Fruit fly (Drosophila melanogaster): ENCODE measurements around the gene Trmt61.
A peak's percentile ranks its signal among the peaks of the same experiment; 100 is the strongest.

The Trmt61 gene

dm6 chr3R:26105924-26106494 lies 46.7 kb downstream of the Trmt61 start (continued):
- TF ChIP-seq Med (GFP tag) (peak; percentile 76), Taf1 (GFP tag; IDR thresholded peaks at IDR 0.05) (peak; percentile 81), Max (GFP tag; optimal IDR thresholded peaks at IDR 0.05) (peak; percentile 28), CG13296 (GFP tag; optimal IDR thresholded peaks at IDR 0.05) (peak; percentile 37), al (GFP tag; IDR thresholded peaks at IDR 0.05) (peak; percentile 61), CG30403 (GFP tag; optimal IDR thresholded peaks at IDR 0.05) (peak; percentile 51), CG43689 (GFP tag; IDR thresholded peaks at IDR 0.05) (0 out of 2 replicates have a peak, but pooled peaks have one; percentile 33), CG6854 (GFP tag; optimal IDR thresholded peaks at IDR 0.05) (peak; percentile 65), cato (GFP tag; optimal IDR thresholded peaks at IDR 0.05; ENCODE audit: borderline replicate concordance) (no peak), pita (GFP tag; optimal IDR thresholded peaks at IDR 0.05) (no peak), ac (GFP tag; optimal IDR thresholded peaks at IDR 0.05) (no peak), Ravus (GFP tag; IDR thresholded peaks at IDR 0.05) (peak; percentile 56), BtbVII (GFP tag; optimal IDR thresholded peaks at IDR 0.05) (peak; percentile 73), row (GFP tag; IDR thresholded peaks at IDR 0.05) (peak; percentile 77), tin (GFP tag; optimal IDR thresholded peaks at IDR 0.05) (peak; percentile 8), Sox102F (GFP tag; optimal IDR thresholded peaks at IDR 0.05) (peak; percentile 62), TFAM (GFP tag; optimal IDR thresholded peaks at IDR 0.05) (no peak), fd3F (GFP tag; optimal IDR thresholded peaks at IDR 0.05) (peak; percentile 61), ATbp (GFP tag; optimal IDR thresholded peaks at IDR 0.05) (peak; percentile 46), dmrt99B (tag; optimal IDR thresholded peaks at IDR 0.05) (peak; percentile 75), CG10462 (GFP tag; optimal IDR thresholded peaks at IDR 0.05) (no peak), grau (tag; optimal IDR thresholded peaks at IDR 0.05) (peak; percentile 90), CG9609 (GFP tag; optimal IDR thresholded peaks at IDR 0.05) (no peak), CG2120 (GFP tag; optimal IDR thresholded peaks at IDR 0.05) (peak; percentile 38), CG7786 (GFP tag; optimal IDR thresholded peaks at IDR 0.05) (no peak), nerfin-2 (GFP tag; IDR thresholded peaks at IDR 0.05; ENCODE audit: partially characterized antibody) (no peak), esg (GFP tag; conservative IDR thresholded peaks at IDR 0.05) (peak; percentile 54), D (optimal IDR thresholded peaks at IDR 0.05) (no peak), D (GFP tag; optimal IDR thresholded peaks at IDR 0.05) (no peak), CG17385 (GFP tag; optimal IDR thresholded peaks at IDR 0.05) (peak; percentile 46), pfk (GFP tag; optimal IDR thresholded peaks at IDR 0.05) (no peak), Adf1 (GFP tag; IDR thresholded peaks at IDR 0.05) (no peak; the same call in 1 of the 2 replicates)

- peak; percentile 50 for TF ChIP-seq slou (GFP tag; optimal IDR thresholded peaks at IDR 0.05)
- TF ChIP-seq lov (optimal IDR thresholded peaks at IDR 0.05): no peak
- peak; percentile 21; the same call in 1 of the 3 replicates for TF ChIP-seq lov (GFP tag; IDR thresholded peaks at IDR 0.05)
- no peak for TF ChIP-seq CG11085 (GFP tag; IDR thresholded peaks at IDR 0.05)
- no peak for TF ChIP-seq wor (GFP tag; IDR thresholded peaks at IDR 0.05)
- peak; percentile 26 for TF ChIP-seq CG8359 (GFP tag; optimal IDR thresholded peaks at IDR 0.05; ENCODE audit: borderline replicate concordance)
- TF ChIP-seq cg (GFP tag; optimal IDR thresholded peaks at IDR 0.05): peak; percentile 79
- 0 out of 3 replicates have a peak, but pooled peaks have one; percentile 33 for TF ChIP-seq ken (GFP tag; IDR thresholded peaks at IDR 0.05)
- TF ChIP-seq CG10565 (GFP tag; optimal IDR thresholded peaks at IDR 0.05): no peak
- TF ChIP-seq bsh (GFP tag; optimal IDR thresholded peaks at IDR 0.05): peak in 1 of 2 experiments; percentile 58
- peak; percentile 82 for TF ChIP-seq CG2712 (tag; optimal IDR thresholded peaks at IDR 0.05)
- TF ChIP-seq jigr1 (GFP tag; IDR thresholded peaks at IDR 0.05): no peak
- peak; percentile 15 for TF ChIP-seq CG2116 (GFP tag; optimal IDR thresholded peaks at IDR 0.05)
- TF ChIP-seq disco-r (GFP tag; optimal IDR thresholded peaks at IDR 0.05): no peak
- TF ChIP-seq CG43689 (GFP tag; IDR thresholded peaks at IDR 0.05): peak; percentile 45; the same call in 1 of the 2 replicates
- peak; percentile 13 for TF ChIP-seq CG2202 (tag; optimal IDR thresholded peaks at IDR 0.05)
- TF ChIP-seq Dref (GFP tag; IDR thresholded peaks at IDR 0.05): 0 out of 2 replicates have a peak, but pooled peaks have one; percentile 34
- TF ChIP-seq CG18476 (GFP tag; optimal IDR thresholded peaks at IDR 0.05): peak; percentile 55
- TF ChIP-seq trem (tag; optimal IDR thresholded peaks at IDR 0.05): peak; percentile 16
- TF ChIP-seq HLHmδ (GFP tag; optimal IDR thresholded peaks at IDR 0.05): no peak
Observed at dm6 chr3R:26106595-26107152, 47.4 kb downstream of the Trmt61 start, which contains the start of gene Cipc. Cipc (plus strand) TSS chr3R:26106868.
